Fruit fly (Drosophila melanogaster) whole organism: ENCODE measurements around the gene CG42296.

Source experiments
- CG8478 ChIP-seq: fragments of >200 bp; optimal IDR thresholded peaks from 2 replicates; lab custom pipeline; 2018; ENCODE audit warnings: inconsistent platforms
- Dll ChIP-seq: fragments of >200 bp; optimal IDR thresholded peaks from 2 replicates; lab custom pipeline; 2017
- EcR ChIP-seq, 2 experiments: fragments of >200 bp; optimal IDR thresholded peaks; 2 replicates each; lab custom pipeline; 2017; ENCODE audit warnings: missing biosample characterization in 2 of 2, missing genetic modification characterization in 2 of 2, missing genetic modification reagents in 2 of 2
- pan ChIP-seq: fragments of >200 bp; optimal IDR thresholded peaks from 2 replicates; lab custom pipeline; 2017
- psq ChIP-seq: fragments of >200 bp; optimal IDR thresholded peaks from 2 replicates; lab custom pipeline; 2017
- usp ChIP-seq: fragments of >200 bp; optimal IDR thresholded peaks from 2 replicates; lab custom pipeline; 2017; ENCODE audit warnings: missing biosample characterization, missing genetic modification characterization, mixed read lengths

Gene CG42296

DNA sequence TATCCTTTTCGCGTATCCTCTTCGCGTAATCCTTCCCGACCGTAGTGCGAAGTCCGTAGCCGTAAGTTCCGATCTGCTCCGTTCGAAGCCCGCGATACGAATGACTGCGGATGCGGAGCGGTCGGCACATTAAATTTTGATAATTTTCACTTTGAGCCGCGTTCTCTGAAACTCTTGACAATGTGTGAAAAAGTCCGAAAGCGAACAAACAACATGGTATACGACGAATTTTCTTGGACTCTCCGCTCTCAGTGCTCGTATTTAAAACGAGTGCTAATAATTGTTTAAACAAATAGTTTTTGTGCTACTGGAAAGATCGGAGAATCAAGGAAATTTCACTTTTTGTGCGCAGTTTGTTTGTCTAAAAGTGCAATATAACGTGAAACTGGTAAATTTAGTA, at the start of gene CG42296:
TSS of gene CG42296 (minus strand) at position 101 of the 400 bp plus-strand sequence.
- no peak for TF ChIP-seq Dll (lab: Kevin White, UChicago)
- TF ChIP-seq pan (lab: Kevin White, UChicago): no peak
- no peak for TF ChIP-seq CG8478 (lab: Kevin White, UChicago)
- no peak for TF ChIP-seq EcR (GFP tag; optimal IDR thresholded peaks at IDR 0.05; lab: Kevin White, UChicago)
- no peak for TF ChIP-seq psq (lab: Kevin White, UChicago)
- TF ChIP-seq usp: no peak

DNA sequence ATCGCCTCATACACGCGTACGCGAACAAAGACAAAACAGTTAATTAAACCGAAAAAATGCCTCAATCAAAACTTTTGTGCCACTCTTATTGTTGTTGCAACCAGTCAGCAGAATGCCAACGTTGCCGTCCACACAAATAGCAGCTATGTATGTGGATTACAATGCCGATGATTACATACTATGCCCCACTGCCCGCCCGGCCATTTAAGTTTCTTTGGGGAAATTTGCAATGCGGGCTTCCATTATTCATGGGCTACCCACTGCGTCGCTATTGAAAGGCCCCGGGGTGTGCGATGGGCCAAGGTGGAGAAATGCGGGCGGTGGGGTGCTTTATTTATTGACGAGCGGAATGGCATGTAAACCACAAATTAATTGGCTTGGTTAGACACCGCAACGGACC, 48.5 kb upstream of the CG42296 start:
- TF ChIP-seq pan (lab: Kevin White, UChicago) (no peak), psq (lab: Kevin White, UChicago) (no peak), Dll (lab: Kevin White, UChicago) (no peak), usp (no peak), EcR (GFP tag; optimal IDR thresholded peaks at IDR 0.05; lab: Kevin White, UChicago) (no peak), CG8478 (lab: Kevin White, UChicago) (no peak)

DNA sequence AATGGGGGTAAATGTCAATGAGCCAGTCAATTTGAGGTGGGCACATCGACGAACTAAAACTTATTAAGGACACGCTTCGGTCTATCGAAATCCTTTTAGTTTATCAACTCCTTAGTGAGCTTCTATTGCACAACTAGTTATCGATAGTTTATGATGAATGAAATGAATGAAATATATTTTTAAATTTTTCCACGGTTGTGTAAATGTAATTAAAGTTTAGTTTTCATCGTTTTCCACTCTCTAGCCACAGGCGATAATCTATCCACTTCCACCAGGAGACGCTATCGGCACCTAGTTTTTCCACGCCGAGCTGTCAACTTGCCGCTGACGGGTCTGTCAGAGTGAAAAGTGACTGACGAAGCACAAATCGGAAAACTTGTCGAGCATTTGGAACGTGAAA, 43.8 kb upstream of the CG42296 start, which contains the start of gene CG12674:
TSS of gene CG12674 (plus strand) at position 301 of the 400 bp plus-strand sequence.
- TF ChIP-seq psq (lab: Kevin White, UChicago) (no peak), usp (no peak), EcR (GFP tag; optimal IDR thresholded peaks at IDR 0.05; lab: Kevin White, UChicago) (no peak), CG8478 (lab: Kevin White, UChicago) (no peak), Dll (lab: Kevin White, UChicago) (no peak), pan (lab: Kevin White, UChicago) (no peak)

DNA sequence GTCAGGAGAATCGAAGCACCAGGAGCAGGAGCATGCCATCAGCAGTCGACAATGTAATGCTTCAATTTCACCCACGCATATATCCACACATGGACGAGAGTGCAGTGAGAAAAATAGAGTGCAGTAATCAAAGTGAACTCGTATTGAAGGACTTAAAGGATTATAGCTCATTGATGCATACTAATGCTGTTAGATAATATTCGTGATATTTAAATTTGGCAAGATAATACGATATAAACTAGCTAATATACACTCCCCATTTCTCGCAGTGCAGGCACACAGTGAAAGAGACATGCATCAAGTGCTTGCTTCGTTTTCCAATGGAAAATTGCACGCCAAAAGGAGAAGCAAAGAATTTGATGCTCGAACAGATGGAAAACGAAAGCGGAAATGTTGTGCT, 37.1 kb upstream of the CG42296 start:
- TF ChIP-seq usp (no peak), psq (lab: Kevin White, UChicago) (no peak), EcR (GFP tag; optimal IDR thresholded peaks at IDR 0.05; lab: Kevin White, UChicago) (no peak), CG8478 (lab: Kevin White, UChicago) (no peak), pan (lab: Kevin White, UChicago) (no peak), Dll (lab: Kevin White, UChicago) (no peak)

DNA sequence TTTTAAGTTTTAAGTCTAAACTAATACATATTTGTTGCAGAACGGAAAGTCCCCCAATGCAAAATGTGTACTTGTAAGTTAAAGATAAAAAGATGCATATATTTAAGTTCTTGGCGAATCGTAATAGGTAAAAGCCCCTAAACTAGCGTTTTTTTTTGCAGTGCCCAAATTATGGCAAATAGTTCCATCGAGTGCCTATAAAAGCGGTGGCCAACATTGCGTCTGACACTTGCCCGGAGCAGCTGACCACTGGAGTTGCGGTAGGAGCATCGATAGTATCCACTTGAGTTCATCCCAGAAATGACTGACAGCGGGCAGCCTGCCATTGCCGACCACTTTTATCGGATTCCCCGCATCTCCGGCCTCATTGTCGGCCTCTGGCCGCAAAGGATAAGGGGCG, 18.4 kb upstream of the CG42296 start, which contains the start of gene Or22c:
TSS of gene Or22c (plus strand) at position 301 of the 400 bp plus-strand sequence.
- TF ChIP-seq psq (lab: Kevin White, UChicago): no peak
- TF ChIP-seq Dll (lab: Kevin White, UChicago): no peak

DNA sequence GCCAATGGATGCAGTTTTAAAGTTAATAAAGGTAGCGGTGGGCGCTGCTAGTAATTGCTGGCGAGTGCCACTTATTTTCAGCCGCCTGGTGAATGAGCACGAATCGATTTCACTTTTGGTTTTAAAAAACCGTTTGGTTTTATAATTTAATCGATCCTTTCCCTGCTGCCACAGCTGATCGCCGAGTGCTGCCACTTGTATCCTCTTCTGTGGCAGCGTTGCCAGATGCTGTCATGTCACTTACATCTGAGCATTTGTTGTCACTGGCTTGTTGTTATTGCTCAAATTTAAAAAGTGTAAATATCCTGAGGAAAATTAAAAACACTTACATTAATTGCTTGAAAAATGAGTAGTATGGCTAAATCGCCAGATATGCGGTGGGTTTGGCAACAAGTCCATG, 9.4 kb upstream of the CG42296 start, which contains the start of gene Kebab:
TSS of gene Kebab (plus strand) at position 230 of the 400 bp plus-strand sequence.
- no peak for TF ChIP-seq usp
- no peak for TF ChIP-seq psq (lab: Kevin White, UChicago)
- no peak for TF ChIP-seq CG8478 (lab: Kevin White, UChicago)
- TF ChIP-seq EcR (GFP tag; optimal IDR thresholded peaks at IDR 0.05; lab: Kevin White, UChicago): no peak
- TF ChIP-seq Dll (lab: Kevin White, UChicago): no peak
- no peak for TF ChIP-seq pan (lab: Kevin White, UChicago)

DNA sequence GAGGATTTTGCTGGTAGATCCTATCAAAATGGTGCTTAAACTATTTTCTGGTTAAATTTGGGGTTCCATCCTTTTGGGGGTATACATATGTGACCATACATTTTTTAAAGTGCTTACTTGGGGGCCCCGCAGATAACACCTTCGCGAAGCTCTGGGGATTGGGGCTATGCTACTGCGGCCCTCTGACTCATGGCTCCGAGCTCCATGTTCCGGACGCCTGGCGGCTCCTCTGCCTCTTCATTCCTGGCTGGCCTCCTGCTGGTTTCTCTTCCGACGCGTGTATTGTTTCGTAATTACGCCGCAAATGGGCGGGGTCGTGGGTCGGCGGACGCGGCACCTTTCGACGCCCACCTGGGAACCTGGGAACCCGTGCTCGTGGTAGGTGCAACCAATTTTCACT, 9.0 kb upstream of the CG42296 start:
- TF ChIP-seq EcR (GFP tag; optimal IDR thresholded peaks at IDR 0.05; lab: Kevin White, UChicago) (no peak), CG8478 (lab: Kevin White, UChicago) (no peak), pan (lab: Kevin White, UChicago) (no peak), usp (no peak), Dll (lab: Kevin White, UChicago) (no peak), psq (lab: Kevin White, UChicago) (no peak)

DNA sequence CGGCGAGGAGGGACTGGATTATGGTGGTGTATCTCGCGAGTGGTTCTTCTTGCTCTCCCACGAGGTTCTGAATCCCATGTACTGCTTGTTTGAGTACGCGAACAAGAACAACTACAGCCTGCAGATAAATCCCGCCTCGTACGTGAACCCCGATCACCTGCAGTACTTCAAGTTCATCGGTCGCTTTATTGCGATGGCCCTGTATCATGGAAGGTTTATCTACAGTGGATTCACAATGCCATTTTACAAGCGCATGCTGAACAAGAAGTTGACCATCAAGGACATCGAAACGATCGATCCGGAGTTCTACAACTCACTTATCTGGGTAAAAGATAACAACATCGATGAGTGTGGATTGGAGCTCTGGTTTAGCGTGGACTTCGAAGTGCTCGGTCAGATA, 6.2 kb upstream of the CG42296 start:
- TF ChIP-seq usp (no peak), CG8478 (lab: Kevin White, UChicago) (no peak), Dll (lab: Kevin White, UChicago) (no peak), EcR (GFP tag; optimal IDR thresholded peaks at IDR 0.05; lab: Kevin White, UChicago) (no peak)

DNA sequence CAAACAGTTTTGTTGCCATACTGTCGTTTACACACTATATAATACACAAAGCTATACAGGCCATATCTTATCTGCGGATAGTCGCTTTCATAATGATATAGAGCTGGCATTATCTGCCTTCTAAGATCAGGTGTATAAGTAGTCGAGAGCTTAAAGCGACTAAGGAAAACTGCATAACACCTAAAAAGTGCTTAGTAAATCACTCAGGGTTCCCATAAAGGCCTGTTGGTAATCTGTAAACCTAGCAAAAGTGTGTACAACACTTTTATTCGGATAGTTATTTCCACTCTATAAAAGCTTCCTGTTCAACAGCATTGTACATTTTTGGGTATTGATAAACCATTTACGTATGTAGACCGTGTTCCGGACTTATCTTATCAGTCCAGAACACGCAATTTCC, 3.6 kb upstream of the CG42296 start:
- TF ChIP-seq EcR (GFP tag; optimal IDR thresholded peaks at IDR 0.05; lab: Kevin White, UChicago) (no peak), CG8478 (lab: Kevin White, UChicago) (no peak), Dll (lab: Kevin White, UChicago) (no peak), pan (lab: Kevin White, UChicago) (no peak), psq (lab: Kevin White, UChicago) (no peak)

DNA sequence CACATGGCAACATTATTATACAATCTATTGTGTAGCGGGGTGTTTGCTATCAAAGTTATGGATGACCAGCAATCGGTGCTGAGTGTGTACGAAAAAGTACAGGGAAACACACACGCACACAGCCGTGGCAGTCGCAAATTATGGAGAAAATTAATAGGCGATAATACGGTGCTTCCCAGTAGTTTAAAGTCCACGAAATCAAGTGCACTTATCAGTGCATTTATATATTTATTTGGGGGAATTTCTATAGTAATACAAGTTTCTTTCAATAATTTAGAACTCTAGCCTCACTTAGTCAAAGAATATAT, 3.1 kb upstream of the CG42296 start:
- TF ChIP-seq EcR (GFP tag; optimal IDR thresholded peaks at IDR 0.05; lab: Kevin White, UChicago) (no peak), pan (lab: Kevin White, UChicago) (no peak), usp (no peak), psq (lab: Kevin White, UChicago) (no peak), Dll (lab: Kevin White, UChicago) (no peak), CG8478 (lab: Kevin White, UChicago) (no peak)

DNA sequence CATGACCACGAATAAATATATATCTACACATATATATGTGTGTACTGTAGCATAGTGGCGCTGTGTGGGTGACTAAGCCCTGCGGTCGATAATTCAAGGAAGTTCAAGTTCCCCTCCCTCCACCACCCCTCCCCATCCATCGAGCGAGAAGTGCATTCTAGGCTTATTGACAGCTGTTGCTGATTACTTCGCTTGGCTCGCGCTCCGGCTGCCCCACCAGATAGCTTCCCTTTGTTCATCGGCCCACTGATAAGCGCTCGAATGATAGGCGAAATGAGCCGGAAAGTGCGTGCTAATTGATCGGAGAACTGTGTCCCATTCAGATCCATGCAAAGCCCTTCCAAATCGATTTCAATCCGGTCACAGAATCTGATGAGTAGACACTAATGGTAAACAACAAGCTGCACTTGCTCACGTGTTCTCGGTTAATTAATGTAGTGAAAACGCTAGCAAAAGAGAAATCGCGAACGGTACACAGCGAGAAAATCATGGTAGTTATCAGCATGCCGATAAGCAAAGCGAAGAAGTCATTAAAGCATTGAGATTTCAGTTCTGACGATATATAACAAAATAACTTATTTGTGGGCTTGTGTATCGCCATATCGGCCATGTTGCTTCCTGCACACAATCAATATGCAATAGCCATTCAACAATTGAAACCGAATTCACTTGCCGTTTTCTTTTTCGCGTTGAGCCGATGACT, 2.6 kb upstream of the CG42296 start:
- TF ChIP-seq CG8478 (lab: Kevin White, UChicago): no peak
- TF ChIP-seq EcR (GFP tag; optimal IDR thresholded peaks at IDR 0.05; lab: Kevin White, UChicago): no peak
- no peak for TF ChIP-seq psq (lab: Kevin White, UChicago)
- TF ChIP-seq usp: no peak
- TF ChIP-seq pan (lab: Kevin White, UChicago): no peak
- no peak for TF ChIP-seq Dll (lab: Kevin White, UChicago)

DNA sequence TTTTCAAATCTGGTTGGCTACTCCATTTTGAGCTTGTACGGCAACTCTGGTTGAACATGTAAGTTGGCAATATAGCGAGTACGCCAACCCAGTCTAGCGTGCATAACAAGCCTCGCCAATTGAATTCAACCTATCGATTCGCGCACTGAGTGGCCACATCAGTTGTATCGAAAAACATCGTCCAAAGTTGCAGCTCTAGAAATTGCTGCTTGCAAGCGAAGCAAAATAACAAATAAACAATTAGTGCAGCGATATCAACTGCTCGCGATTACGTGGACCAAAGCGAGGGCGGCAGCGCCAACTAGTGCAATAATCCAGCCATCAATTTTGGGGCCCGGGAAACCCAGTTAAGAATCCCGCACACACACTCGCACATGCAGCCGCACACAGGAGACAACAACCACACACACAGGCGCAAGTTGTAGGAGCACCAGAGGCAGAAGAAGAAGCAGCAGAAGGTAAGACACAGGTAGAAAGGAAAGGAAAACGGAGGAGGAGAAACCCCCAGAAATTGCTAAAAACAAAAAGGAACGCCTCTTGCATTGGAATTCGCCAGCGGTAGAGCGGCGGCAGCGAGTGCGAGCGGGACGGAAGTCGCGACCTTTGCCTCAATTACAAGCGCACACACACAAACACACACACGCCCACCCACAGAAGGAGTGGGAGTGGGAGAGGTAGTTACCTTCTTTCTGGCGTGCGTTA, 1.9 kb upstream of the CG42296 start:
- no peak for TF ChIP-seq psq (lab: Kevin White, UChicago)
- peak; percentile 49 for TF ChIP-seq CG8478 (lab: Kevin White, UChicago)
